Fruit fly (Drosophila melanogaster): ENCODE data around the gene CG7768.

Gene CG7768

DNA sequence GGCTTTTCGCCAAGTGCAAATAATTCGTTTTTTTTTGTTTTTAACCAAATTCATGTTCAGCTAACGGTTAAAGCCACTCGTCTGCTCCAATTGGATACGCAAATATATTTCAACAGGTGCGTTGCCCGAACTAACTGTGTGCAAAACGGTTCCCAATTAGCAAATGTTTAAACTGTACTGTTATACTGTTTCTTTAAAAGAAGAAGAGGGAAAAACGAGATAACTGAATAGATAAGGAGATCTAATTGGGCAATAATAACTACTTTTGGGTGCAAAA lies 26.6 kb upstream of the CG7768 start:
- TF ChIP-seq usp (GFP tag; optimal IDR thresholded peaks at IDR 0.05) (no peak), CG8478 (optimal IDR thresholded peaks at IDR 0.05) (no peak), EcR (GFP tag; optimal IDR thresholded peaks at IDR 0.05) (no peak), Dll (optimal IDR thresholded peaks at IDR 0.05) (no peak), pan (optimal IDR thresholded peaks at IDR 0.05) (no peak), psq (optimal IDR thresholded peaks at IDR 0.05) (no peak)

DNA sequence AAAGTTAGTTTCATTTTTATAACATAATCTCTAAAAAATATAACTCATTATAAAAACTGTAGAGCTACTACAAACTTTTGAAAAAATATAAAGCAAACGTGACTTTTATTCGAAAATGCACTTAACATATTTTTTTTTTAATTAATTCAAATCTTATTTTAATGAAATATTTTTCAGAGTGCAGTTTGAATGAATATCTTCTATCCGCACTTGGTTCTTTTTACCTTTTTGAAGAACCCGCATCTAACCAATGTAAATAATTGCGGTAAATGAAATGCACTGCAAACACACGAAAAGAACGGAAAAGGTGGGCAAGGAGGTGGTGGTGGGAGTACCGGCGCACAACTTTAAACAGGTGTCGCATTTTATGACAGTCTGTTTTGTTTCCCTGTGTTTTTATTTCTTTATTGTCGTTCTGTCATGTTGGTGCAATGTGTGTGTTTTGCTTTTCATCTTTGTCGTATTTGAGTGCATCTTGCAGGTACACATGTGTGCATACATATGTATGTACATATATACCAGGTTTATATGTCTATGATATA lies 24.0 kb upstream of the CG7768 start:
- TF ChIP-seq Dll (optimal IDR thresholded peaks at IDR 0.05): no peak
- no peak for TF ChIP-seq usp (GFP tag; optimal IDR thresholded peaks at IDR 0.05)
- no peak for TF ChIP-seq pan (optimal IDR thresholded peaks at IDR 0.05)
- no peak for TF ChIP-seq psq (optimal IDR thresholded peaks at IDR 0.05)

DNA sequence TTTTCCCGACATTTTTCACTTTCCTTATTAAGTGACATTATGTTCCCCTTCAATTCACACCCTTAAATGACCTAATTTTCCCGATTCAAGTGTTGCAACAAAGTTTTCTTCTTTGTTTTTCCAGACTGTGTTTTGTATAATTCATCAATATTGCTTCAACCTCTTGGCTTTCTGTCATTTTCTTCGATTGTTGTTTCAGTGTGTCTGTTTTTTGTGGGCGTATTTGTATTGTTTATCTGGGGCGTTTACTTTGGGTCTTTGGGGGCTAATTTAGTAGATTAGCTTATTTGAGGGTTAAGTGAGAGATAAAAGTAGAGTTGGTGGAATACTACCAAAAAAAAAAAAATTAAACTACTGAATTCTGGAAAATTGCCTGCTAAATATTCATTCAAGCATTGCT lies 22.3 kb upstream of the CG7768 start:
- TF ChIP-seq EcR (GFP tag; optimal IDR thresholded peaks at IDR 0.05): no peak
- no peak for TF ChIP-seq usp (GFP tag; optimal IDR thresholded peaks at IDR 0.05)
- TF ChIP-seq CG8478 (optimal IDR thresholded peaks at IDR 0.05): no peak
- TF ChIP-seq psq (optimal IDR thresholded peaks at IDR 0.05): no peak
- no peak for TF ChIP-seq Dll (optimal IDR thresholded peaks at IDR 0.05)
- no peak for TF ChIP-seq pan (optimal IDR thresholded peaks at IDR 0.05)

DNA sequence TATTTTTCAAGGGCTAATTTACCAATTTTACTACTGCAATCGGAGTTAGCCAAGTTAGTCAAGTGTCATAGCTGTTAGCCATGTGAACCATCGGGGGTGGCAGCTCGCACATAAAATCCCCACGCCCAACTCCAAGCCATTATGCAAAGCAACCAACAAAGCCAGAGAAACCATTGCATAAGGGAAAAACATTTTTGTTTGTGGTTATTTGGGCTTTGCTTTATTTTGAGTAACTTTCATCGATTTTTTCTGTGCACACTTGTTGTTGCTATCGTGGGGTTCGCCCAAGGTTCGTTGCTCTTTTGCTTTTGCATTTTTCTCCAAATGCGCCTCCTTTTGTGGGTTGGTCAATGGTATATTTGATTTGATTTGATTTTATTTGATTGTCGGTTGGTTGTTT lies 19.8 kb upstream of the CG7768 start:
- TF ChIP-seq usp (GFP tag; optimal IDR thresholded peaks at IDR 0.05) (no peak), CG8478 (optimal IDR thresholded peaks at IDR 0.05) (no peak), Dll (optimal IDR thresholded peaks at IDR 0.05) (no peak), EcR (GFP tag; optimal IDR thresholded peaks at IDR 0.05) (no peak), pan (optimal IDR thresholded peaks at IDR 0.05) (no peak), psq (optimal IDR thresholded peaks at IDR 0.05) (no peak)

DNA sequence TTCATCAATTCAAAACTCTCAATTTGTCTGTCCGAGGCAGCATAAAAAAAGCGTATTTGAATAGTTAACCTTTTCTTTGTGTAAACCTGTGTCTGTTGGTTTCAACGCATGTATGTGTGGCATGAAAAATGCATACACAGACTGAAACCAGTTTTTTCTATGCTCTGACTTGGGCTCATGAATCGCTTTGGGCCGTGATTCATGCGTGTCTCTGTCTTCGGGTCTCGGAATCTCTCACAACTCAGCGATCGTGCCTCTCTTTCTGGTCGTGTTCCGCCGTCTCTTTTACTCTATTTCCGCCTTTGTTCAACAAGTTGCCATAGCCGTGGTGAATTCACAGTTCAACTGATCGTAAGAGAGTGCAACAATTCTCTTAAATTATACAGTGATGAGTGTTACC lies 17.0 kb upstream of the CG7768 start:
- no peak for TF ChIP-seq CG8478 (optimal IDR thresholded peaks at IDR 0.05)

DNA sequence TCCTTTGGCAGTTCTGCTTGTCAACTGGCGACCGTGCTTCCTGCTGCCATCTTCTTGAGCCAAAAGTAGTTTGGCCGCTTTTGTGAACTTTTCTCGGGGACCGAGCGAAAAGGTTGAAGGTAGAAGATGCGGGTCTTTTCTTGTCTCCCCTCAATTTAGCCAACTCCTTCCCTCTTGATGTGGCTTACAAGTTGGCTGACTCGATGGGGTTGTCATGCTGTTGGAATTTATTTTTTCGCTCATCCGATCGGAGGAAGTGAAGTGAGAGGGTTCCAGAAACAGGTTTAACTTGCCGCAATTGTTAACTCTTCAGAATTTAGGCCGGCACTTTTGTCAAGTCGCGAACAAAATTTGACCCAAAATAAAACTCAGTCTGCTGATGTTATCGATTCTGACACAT lies 15.7 kb upstream of the CG7768 start:
- TF ChIP-seq psq (optimal IDR thresholded peaks at IDR 0.05) (no peak), Dll (optimal IDR thresholded peaks at IDR 0.05) (no peak), CG8478 (optimal IDR thresholded peaks at IDR 0.05) (no peak), pan (optimal IDR thresholded peaks at IDR 0.05) (no peak)

DNA sequence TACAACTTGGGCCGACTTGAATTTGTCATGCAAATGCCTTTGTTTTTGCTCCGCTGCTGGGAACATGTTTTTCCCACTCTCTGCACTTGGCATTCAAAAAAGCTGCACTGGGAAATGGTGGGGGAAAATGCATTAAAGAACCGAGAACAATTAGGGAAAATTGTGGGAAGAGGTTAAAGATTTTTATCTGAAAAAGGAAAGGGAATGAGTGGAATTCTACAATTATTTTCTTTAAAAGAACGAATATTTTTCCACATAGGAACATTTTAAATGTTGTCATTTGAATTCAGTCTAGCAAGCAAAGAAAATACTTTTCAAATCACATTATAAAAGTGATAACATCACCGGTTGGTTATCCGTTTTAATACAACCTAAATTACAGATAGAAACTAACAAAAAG lies 15.0 kb upstream of the CG7768 start, which contains the start of gene saturn:
Gene saturn, plus strand, starts transcription at position 301 of the 400 bp plus-strand sequence.
- no peak for TF ChIP-seq EcR (GFP tag; optimal IDR thresholded peaks at IDR 0.05)
- no peak for TF ChIP-seq pan (optimal IDR thresholded peaks at IDR 0.05)
- TF ChIP-seq CG8478 (optimal IDR thresholded peaks at IDR 0.05): no peak
- no peak for TF ChIP-seq usp (GFP tag; optimal IDR thresholded peaks at IDR 0.05)
- no peak for TF ChIP-seq Dll (optimal IDR thresholded peaks at IDR 0.05)
- TF ChIP-seq psq (optimal IDR thresholded peaks at IDR 0.05): no peak

DNA sequence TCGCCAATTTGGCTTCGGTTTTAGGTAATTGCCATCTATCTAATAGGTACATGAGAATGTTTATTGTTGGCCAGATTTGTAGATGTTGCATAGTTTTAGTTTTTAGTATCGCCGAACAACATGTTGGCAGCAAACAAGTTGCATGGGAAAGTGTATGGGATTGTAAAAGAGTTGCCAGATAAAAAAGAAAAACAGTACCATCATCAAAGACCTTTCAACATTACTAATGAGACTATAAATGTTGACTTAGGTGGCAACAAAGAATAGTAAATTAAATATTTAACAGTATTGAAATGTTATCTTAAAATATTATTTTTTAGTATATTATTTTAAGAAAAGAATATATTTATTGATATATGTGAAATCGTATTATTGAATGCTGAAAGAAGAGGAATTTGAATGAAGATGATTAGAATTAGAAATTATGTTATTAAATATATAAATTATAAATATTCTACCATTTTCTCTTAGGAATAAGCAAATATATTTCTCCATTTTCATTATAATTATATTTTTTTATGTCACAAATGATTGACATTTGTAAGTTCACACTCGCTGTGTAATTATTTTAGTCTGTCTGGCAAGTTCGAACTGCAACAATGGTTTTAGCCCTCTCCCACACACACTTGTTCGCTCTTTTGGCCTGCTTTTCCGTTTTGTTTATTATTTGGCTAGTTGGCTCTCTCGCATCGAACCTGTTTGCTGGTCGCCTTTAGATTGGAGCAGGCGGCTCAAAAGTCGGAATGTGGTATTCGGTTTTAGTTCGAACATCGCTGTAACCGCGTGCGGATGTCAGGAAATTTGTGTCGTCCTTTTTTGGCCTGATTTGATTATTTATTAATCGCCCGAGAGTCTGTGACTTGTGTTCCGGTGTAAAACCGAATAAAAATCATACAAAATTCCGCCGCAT lies 13.1 kb upstream of the CG7768 start:
- no peak for TF ChIP-seq usp (GFP tag; optimal IDR thresholded peaks at IDR 0.05)
- no peak for TF ChIP-seq CG8478 (optimal IDR thresholded peaks at IDR 0.05)
- TF ChIP-seq pan (optimal IDR thresholded peaks at IDR 0.05): no peak
- TF ChIP-seq EcR (GFP tag; optimal IDR thresholded peaks at IDR 0.05): no peak
- no peak for TF ChIP-seq psq (optimal IDR thresholded peaks at IDR 0.05)
- no peak for TF ChIP-seq Dll (optimal IDR thresholded peaks at IDR 0.05)

DNA sequence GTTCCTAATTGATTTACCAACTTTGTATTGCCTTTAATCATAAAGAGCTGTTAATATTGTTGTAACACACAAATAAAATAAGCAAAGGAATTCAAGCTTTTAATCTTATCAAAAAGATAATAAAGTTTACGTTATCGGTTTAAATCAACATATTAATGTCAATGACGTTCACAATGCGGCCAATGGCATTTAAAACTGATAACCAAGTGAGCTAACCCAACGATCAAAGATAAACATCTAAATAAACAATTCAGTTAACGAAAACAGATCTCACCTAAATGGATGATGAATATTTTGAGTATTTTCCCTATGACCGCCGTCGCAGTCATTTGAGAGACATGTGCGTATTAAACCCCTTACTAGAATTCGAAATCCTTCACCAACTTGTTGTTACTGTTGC lies 10.6 kb upstream of the CG7768 start:
- no peak for TF ChIP-seq psq (optimal IDR thresholded peaks at IDR 0.05)
- no peak for TF ChIP-seq EcR (GFP tag; optimal IDR thresholded peaks at IDR 0.05)
- no peak for TF ChIP-seq usp (GFP tag; optimal IDR thresholded peaks at IDR 0.05)
- TF ChIP-seq Dll (optimal IDR thresholded peaks at IDR 0.05): no peak

DNA sequence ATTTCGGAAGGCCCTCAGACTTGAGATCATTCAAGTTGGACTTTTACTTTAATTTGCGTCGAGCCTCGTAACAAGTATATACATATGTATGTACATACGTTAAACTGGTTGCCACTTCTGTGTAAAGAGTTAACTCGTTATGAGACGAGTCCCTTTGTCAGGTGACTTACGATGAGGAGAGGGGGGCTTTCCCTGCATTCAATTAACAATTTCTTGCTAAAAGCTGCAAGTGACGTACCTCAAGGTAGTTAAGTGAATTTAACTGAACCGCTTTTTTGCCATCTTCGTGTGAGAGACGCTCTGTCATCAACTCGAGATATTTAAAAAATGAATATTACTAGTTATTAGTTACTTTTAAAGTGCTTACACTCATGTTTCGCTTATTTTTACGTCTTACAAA lies 9.0 kb upstream of the CG7768 start:
- TF ChIP-seq Dll (optimal IDR thresholded peaks at IDR 0.05) (no peak), psq (optimal IDR thresholded peaks at IDR 0.05) (no peak), CG8478 (optimal IDR thresholded peaks at IDR 0.05) (no peak), EcR (GFP tag; optimal IDR thresholded peaks at IDR 0.05) (no peak), usp (GFP tag; optimal IDR thresholded peaks at IDR 0.05) (no peak), pan (optimal IDR thresholded peaks at IDR 0.05) (no peak)

DNA sequence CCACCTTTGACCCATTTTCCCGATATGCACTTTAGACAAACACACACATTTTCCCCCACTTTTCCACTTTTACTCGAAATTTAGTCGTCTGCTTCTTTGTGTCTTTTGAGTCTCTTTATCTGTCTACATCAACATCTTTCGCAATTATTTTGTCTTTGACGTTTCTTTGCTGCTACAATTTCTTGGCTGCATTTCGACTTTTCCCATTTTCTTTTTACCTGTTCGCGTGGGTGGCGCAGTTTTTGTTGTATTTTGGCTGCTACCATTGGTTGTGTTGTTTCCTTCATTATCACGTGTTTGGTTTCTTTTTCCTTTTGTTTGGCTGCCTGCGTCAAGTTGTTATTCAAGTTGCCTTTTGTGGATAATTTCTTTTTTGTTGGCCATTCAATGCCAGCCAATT lies 6.4 kb upstream of the CG7768 start:
- no peak for TF ChIP-seq CG8478 (optimal IDR thresholded peaks at IDR 0.05)
- TF ChIP-seq usp (GFP tag; optimal IDR thresholded peaks at IDR 0.05): no peak
- TF ChIP-seq EcR (GFP tag; optimal IDR thresholded peaks at IDR 0.05): no peak
- no peak for TF ChIP-seq psq (optimal IDR thresholded peaks at IDR 0.05)
- no peak for TF ChIP-seq Dll (optimal IDR thresholded peaks at IDR 0.05)
- no peak for TF ChIP-seq pan (optimal IDR thresholded peaks at IDR 0.05)

DNA sequence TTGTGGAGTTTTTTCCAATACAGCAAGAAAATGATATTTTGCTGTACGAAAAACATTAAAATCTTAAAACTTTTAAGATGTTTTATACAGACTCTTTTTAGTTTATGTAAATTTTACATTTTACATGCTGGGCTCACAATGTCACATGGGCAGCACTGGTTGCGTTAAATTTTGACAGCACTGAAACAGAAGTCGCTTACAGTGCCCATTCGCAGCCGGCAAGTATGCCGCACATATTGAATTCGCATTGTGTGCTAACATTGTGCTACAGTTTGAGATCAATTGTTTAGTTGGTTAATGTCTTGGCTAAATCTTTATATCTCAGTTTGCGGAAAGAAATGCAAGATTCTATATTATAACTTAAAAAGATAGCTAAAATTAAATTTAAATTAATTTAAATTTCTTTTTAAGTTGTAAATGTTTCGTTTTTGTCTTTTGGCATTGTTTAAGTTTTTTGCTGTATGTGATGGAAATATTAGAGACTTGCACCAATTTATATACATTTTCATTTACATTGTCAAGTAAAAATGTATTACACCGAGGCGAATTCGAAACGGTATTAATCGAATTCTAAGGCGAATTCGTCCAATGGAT lies 5.6 kb upstream of the CG7768 start:
- TF ChIP-seq psq (optimal IDR thresholded peaks at IDR 0.05) (no peak), pan (optimal IDR thresholded peaks at IDR 0.05) (no peak), usp (GFP tag; optimal IDR thresholded peaks at IDR 0.05) (no peak), CG8478 (optimal IDR thresholded peaks at IDR 0.05) (no peak), Dll (optimal IDR thresholded peaks at IDR 0.05) (no peak), EcR (GFP tag; optimal IDR thresholded peaks at IDR 0.05) (no peak)

DNA sequence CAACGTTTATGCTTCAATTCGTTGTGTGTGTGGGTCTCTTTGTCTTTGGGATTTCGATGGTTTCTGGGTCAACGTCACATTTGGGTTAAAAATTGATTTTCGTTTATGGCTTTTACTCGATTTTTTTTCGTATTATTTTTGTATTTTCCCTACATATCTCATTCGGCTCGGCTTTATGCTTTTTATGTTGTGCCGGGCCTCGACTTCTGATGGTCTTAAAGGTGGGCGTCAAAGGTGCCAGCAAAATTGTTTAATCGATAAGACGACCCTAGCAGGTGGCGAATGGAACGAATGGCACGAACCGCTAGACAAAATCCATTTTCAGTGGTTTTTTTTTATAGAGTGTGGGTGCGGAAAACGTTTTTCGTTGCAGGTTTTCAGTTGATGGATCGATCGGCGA lies 1.9 kb upstream of the CG7768 start:
- no peak for TF ChIP-seq pan (optimal IDR thresholded peaks at IDR 0.05)
- TF ChIP-seq Dll (optimal IDR thresholded peaks at IDR 0.05): no peak
- TF ChIP-seq EcR (GFP tag; optimal IDR thresholded peaks at IDR 0.05): no peak
- TF ChIP-seq usp (GFP tag; optimal IDR thresholded peaks at IDR 0.05): no peak
- TF ChIP-seq psq (optimal IDR thresholded peaks at IDR 0.05): no peak
- TF ChIP-seq CG8478 (optimal IDR thresholded peaks at IDR 0.05): no peak
